Worm (Caenorhabditis elegans): Measurements from ENCODE around the gene clip-1.

DNA sequence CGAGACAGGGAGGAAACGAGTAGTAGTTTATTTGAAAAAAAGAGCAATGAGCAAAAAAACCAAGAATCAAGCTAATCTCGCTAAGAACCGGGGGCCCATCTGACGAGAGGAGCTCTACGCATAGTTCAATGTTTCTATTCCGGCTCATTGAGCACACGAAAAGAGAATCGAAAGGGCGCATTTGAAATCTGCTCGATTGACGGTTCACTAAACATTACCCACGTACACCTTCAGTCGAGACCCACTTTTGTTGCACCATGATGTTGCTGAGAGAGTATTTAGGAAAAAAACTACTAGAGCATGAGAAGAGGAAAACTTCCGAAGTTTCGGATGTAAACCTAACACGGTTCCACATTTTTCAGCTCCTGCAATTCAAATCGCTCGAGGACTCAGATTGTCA lies 43.9 kb downstream of the clip-1 start:
- TF ChIP-seq elt-3 (tag; optimal IDR thresholded peaks at IDR 0.05) (no peak), unc-55 (GFP tag; optimal IDR thresholded peaks at IDR 0.05) (no peak), skn-1 (tag; optimal IDR thresholded peaks at IDR 0.05) (no peak), nhr-237 (tag; optimal IDR thresholded peaks at IDR 0.05) (no peak), blmp-1 (tag; optimal IDR thresholded peaks at IDR 0.05; ENCODE audit: insufficient read depth) (no peak), unc-39 (tag; optimal IDR thresholded peaks at IDR 0.05) (no peak), snpc-4 (tag; optimal IDR thresholded peaks at IDR 0.05) (no peak), fos-1 (tag; optimal IDR thresholded peaks at IDR 0.05) (no peak), nhr-11 (tag; optimal IDR thresholded peaks at IDR 0.05) (no peak), lin-13 (GFP tag; optimal IDR thresholded peaks at IDR 0.05) (no peak), R02D3.7 (tag; optimal IDR thresholded peaks at IDR 0.05) (no peak), ztf-4 (tag; optimal IDR thresholded peaks at IDR 0.05) (no peak)

Data from whole organism, L2 larva.